Fruit fly (Drosophila melanogaster): ENCODE data around the gene CG31106.

DNA sequence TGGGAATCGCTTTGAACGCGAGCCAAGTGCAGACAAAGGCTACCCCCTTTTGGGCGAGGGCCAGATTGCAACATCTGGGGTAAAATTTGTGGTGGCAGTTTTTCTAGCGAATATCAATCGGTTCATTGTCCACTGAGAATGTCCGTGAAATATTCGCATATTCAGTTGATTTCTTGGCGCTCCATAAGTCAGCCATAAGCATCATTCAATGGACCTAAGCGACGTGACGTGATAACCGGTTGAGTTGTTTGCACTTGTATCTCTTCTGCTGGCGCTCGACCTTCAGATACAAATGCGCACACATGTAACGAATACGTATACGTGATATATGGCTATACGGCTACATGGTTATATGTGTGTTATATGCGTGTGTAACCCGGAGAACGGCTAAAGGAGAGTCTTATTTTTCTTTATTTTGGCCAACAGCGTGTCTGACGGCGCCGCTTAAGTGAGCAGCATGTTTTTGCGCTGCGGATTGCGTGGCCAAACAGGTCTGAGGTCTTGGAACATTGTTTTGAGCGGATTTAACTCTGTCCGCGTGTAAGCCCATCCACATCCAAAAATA, 10.6 kb upstream of the CG31106 start:
- no peak for TF ChIP-seq lola (GFP tag; optimal IDR thresholded peaks at IDR 0.05)
- TF ChIP-seq CG9705 (GFP tag; optimal IDR thresholded peaks at IDR 0.05) = no peak
